Fruit fly (Drosophila melanogaster): ENCODE measurements around the gene CG13933.
A peak's percentile ranks its signal among the peaks of the same experiment; 100 is the strongest.

The CG13933 gene

DNA sequence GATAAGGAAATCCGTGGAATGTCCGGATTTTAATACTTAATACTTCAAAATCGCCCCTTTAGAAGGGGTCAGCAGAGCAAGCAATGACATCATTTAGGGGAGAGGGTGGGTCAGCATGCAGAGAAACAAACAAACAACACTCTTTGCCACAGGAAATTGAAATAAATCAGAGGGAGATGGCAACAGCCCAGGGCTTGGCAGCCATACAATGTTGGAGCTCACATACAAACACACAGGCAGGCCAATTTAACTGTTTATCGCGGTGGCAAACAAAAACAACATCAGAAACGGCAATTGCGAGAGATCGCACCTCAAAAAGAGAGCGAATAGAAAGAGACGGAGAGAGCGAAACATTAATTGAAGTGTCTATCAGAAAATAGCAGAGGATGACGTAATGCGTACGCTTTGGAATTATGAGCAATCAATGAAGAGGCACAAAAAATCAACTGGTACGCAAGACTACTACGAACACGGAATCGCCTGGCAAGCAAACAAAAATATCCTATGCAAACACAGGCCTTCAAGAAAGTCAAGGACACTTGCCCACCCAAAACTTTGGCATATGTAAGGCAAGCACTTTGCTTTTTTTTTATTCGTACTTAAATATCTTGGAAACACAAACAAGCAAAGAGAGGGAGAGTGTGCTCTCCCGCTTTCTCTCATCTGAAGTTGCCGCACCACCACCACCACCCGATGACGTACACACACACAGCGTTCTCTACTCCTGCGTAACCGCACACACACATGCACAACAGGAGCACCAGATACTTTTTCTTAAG, 19.4 kb upstream of the CG13933 start (continued):
- peak; percentile 44 for TF ChIP-seq MTF-1 (GFP tag; optimal IDR thresholded peaks at IDR 0.05; ENCODE audit: borderline replicate concordance)
- no peak for TF ChIP-seq CG10366 (GFP tag; IDR thresholded peaks at IDR 0.05)
- TF ChIP-seq wdn (GFP tag; IDR thresholded peaks at IDR 0.05) = 0 out of 2 replicates have a peak, but pooled peaks have one; percentile 44
- no peak for TF ChIP-seq CG5953 (GFP tag; IDR thresholded peaks at IDR 0.05)
- TF ChIP-seq CG3838 (GFP tag; optimal IDR thresholded peaks at IDR 0.05) = peak; percentile 60
- TF ChIP-seq Dip2 (GFP tag; IDR thresholded peaks at IDR 0.05) = no peak
- TF ChIP-seq B-H2 (GFP tag; optimal IDR thresholded peaks at IDR 0.05) = peak; percentile 84
- peak; percentile 13 for TF ChIP-seq lilli (GFP tag; optimal IDR thresholded peaks at IDR 0.05)
- no peak for TF ChIP-seq wor (GFP tag; IDR thresholded peaks at IDR 0.05)
- TF ChIP-seq yki (optimal IDR thresholded peaks at IDR 0.05) = no peak
- no peak for TF ChIP-seq CG15269 (tag; optimal IDR thresholded peaks at IDR 0.05)
- no peak for TF ChIP-seq nau (GFP tag; optimal IDR thresholded peaks at IDR 0.05)
- TF ChIP-seq CG14441 (GFP tag; IDR thresholded peaks at IDR 0.05) = peak; percentile 44; the same call in 1 of the 2 replicates
- no peak for TF ChIP-seq CkIIα-i1 (GFP tag; IDR thresholded peaks at IDR 0.05)
- no peak for TF ChIP-seq lola (GFP tag; optimal IDR thresholded peaks at IDR 0.05)
- TF ChIP-seq trem (tag; optimal IDR thresholded peaks at IDR 0.05) = no peak
- peak; percentile 62 for TF ChIP-seq Ets97D (GFP tag; optimal IDR thresholded peaks at IDR 0.05)
- peak; percentile 43; the same call in 1 of the 2 replicates for TF ChIP-seq HLH3B (GFP tag; IDR thresholded peaks at IDR 0.05)
- peak; percentile 18; the same call in 1 of the 2 replicates for TF ChIP-seq H2.0 (GFP tag; IDR thresholded peaks at IDR 0.05)
- TF ChIP-seq Pdp1 (GFP tag; optimal IDR thresholded peaks at IDR 0.05) = peak in 1 of 2 experiments; percentile 99
- TF ChIP-seq sob (GFP tag; IDR thresholded peaks at IDR 0.05) = peak; percentile 61; the same call in 1 of the 2 replicates
- TF ChIP-seq nmo (GFP tag; optimal IDR thresholded peaks at IDR 0.05) = peak; percentile 17
- peak; percentile 59; the same call in 1 of the 3 replicates for TF ChIP-seq so (GFP tag; IDR thresholded peaks at IDR 0.05)
- no peak for TF ChIP-seq ERR (GFP tag; optimal IDR thresholded peaks at IDR 0.05)
- peak; percentile 38 for TF ChIP-seq CG1233 (GFP tag; optimal IDR thresholded peaks at IDR 0.05)
- 0 out of 2 replicates have a peak, but pooled peaks have one; percentile 11 for TF ChIP-seq CG6689 (GFP tag; IDR thresholded peaks at IDR 0.05)
- TF ChIP-seq row (GFP tag; IDR thresholded peaks at IDR 0.05) = no peak
- peak; percentile 32 for TF ChIP-seq CHES-1-like (GFP tag; optimal IDR thresholded peaks at IDR 0.05)
- TF ChIP-seq dpn (GFP tag; optimal IDR thresholded peaks at IDR 0.05) = peak in 1 of 2 experiments; percentile 36
- peak; percentile 21 for TF ChIP-seq Abd-B (GFP tag; optimal IDR thresholded peaks at IDR 0.05)
- peak; percentile 41 for TF ChIP-seq her (GFP tag; optimal IDR thresholded peaks at IDR 0.05)
- no peak for TF ChIP-seq zfh2 (GFP tag; optimal IDR thresholded peaks at IDR 0.05)
- peak; percentile 55 for TF ChIP-seq CG7987 (GFP tag; optimal IDR thresholded peaks at IDR 0.05)
- no peak for TF ChIP-seq ato (GFP tag; IDR thresholded peaks at IDR 0.05; ENCODE audit: partially characterized antibody)
- peak; percentile 92 for TF ChIP-seq exex (tag; optimal IDR thresholded peaks at IDR 0.05)
- no peak for TF ChIP-seq Dad (GFP tag; optimal IDR thresholded peaks at IDR 0.05)
- peak; percentile 1 for TF ChIP-seq PHDP (tag; optimal IDR thresholded peaks at IDR 0.05)
- peak; percentile 82 for TF ChIP-seq CG17912 (GFP tag; optimal IDR thresholded peaks at IDR 0.05)
- TF ChIP-seq CG12104 (GFP tag; optimal IDR thresholded peaks at IDR 0.05) = peak; percentile 14
- peak; percentile 36 for TF ChIP-seq CG8924 (tag; optimal IDR thresholded peaks at IDR 0.05)

DNA sequence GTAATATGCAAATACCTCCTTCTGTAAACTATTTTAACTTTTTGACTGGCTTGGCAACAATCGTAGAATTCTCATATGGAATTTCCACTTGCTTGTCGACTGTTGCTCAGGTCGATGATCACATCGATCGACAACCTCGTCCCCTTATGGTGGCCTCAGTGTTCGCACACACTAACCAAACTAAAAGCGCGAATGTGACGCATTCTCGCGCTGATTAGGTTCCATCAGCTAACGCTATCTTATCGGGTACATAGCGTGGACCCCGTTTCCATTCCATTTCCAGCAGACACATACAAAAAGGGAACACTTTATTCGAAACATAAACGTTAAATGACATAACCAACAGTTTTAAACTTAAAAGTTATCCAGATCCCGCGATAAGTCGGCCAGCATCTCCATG, 14.4 kb upstream of the CG13933 start:
- TF ChIP-seq Hey (tag; optimal IDR thresholded peaks at IDR 0.05) (peak; percentile 97), CG34376 (GFP tag; optimal IDR thresholded peaks at IDR 0.05) (peak; percentile 65), exex (tag; optimal IDR thresholded peaks at IDR 0.05) (peak; percentile 69), grn (GFP tag; optimal IDR thresholded peaks at IDR 0.05) (peak; percentile 3), sd (tag; optimal IDR thresholded peaks at IDR 0.05) (peak; percentile 78), Hr51 (GFP tag; optimal IDR thresholded peaks at IDR 0.05) (no peak), CG10147 (GFP tag; optimal IDR thresholded peaks at IDR 0.05) (no peak), NK7.1 (GFP tag; optimal IDR thresholded peaks at IDR 0.05) (no peak), Adf1 (GFP tag; IDR thresholded peaks at IDR 0.05) (no peak), GATAe (GFP tag; conservative IDR thresholded peaks at IDR 0.05) (peak; percentile 57), HmgZ (tag; optimal IDR thresholded peaks at IDR 0.05) (peak; percentile 18), zfh1 (GFP tag; IDR thresholded peaks at IDR 0.05) (no peak), al (GFP tag; IDR thresholded peaks at IDR 0.05) (no peak)
